Worm (Caenorhabditis elegans): ENCODE measurements around the gene smu-2.

DNA sequence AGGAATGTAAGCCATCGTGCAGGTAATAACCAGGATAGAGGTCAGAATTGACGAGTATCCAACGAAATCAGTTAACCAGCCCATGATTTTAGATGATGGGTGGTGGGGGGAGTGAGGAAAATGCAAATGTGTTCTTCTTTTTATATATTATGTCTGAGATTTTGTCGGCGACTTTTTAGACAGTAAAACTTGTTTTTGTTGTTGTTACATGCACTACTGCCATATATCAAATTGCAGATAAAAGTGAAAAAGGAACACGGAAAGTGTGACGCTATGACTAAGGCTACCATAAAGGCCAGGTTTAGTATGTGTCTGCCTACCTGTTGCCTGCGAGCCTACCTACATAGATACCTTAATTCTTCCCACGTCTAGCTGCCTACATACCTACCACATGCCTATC is 41.9 kb downstream of the smu-2 start, which contains the start of gene col-72:
- TF ChIP-seq unc-62 (GFP tag; optimal IDR thresholded peaks at IDR 0.05) (no peak), cebp-1 (GFP tag; IDR thresholded peaks at IDR 0.05) (no peak), cebp-1 (tag; optimal IDR thresholded peaks at IDR 0.05) (no peak), F52B5.7 (tag; optimal IDR thresholded peaks at IDR 0.05) (no peak), ceh-91 (GFP tag; IDR thresholded peaks at IDR 0.05) (no peak), hrde-1 (tag; optimal IDR thresholded peaks at IDR 0.05; ENCODE audit: borderline replicate concordance) (no peak), him-1 (tag; optimal IDR thresholded peaks at IDR 0.05) (no peak), ztf-18 (tag; optimal IDR thresholded peaks at IDR 0.05) (no peak), fkh-3 (tag; optimal IDR thresholded peaks at IDR 0.05) (no peak), xnd-1 (tag; optimal IDR thresholded peaks at IDR 0.05) (no peak), nfya-1 (tag; optimal IDR thresholded peaks at IDR 0.05; ENCODE audit: borderline replicate concordance, insufficient read depth) (no peak), lin-40 (tag; optimal IDR thresholded peaks at IDR 0.05) (no peak), somi-1 (GFP tag; optimal IDR thresholded peaks at IDR 0.05) (no peak)

Measured in whole organism, young adult.